Fruit fly (Drosophila melanogaster) Kc167 (cell line): ENCODE data around the gene CG10845.

Experiments used
- Sin3A ChIP-seq: fragments of >200 bp; optimal IDR thresholded peaks from 2 replicates; lab custom pipeline; 2018; ENCODE audit warnings: missing external identifiers
- insv ChIP-seq: fragments of >200 bp; optimal IDR thresholded peaks from 3 replicates; lab custom pipeline; 2018; ENCODE audit warnings: missing external identifiers
- psq ChIP-seq: fragments of >200 bp; optimal IDR thresholded peaks from 2 replicates; lab custom pipeline; 2017; ENCODE audit warnings: missing external identifiers
- ttk ChIP-seq: sonication (Bioruptor generic); optimal IDR thresholded peaks from 2 replicates; lab custom pipeline; 2017; ENCODE audit warnings: missing external identifiers

DNA sequence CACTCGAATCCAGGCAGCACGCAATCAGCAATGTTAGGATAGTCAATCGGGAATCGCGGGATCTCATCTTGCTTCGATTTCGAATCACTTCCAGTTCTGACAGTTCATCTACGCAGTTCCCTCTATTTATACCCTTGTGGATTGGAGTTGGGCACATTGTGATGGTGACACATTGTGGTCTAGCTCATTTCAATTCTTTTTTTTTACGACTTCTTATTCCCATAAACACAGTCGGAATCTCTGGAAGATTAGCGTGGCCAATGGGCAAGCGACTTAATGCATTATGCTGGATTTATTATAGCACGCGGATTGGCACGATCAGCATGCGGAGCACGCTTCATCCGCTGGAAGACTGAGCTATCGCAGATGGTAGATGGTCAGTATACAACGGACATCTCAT is 38.9 kb upstream of the CG10845 start, which contains the start of gene CG13640:
- TF ChIP-seq Sin3A: no peak
- no peak for TF ChIP-seq psq (lab: Kevin White, UChicago)
- TF ChIP-seq insv (lab: Kevin White, UChicago): no peak
- TF ChIP-seq ttk (lab: Kevin White, UChicago): no peak
